Fruit fly (Drosophila melanogaster) whole organism, prepupa: ENCODE measurements around the gene Alp4.

Source experiments
- CG10631 ChIP-seq: fragments of 200-800 bp; sonication (Bioruptor generic); optimal IDR thresholded peaks from 2 replicates; lab custom pipeline; 2016; ENCODE audit warnings: missing biosample characterization, missing genetic modification characterization
- CG10669 ChIP-seq: fragments of 200-800 bp; sonication (Bioruptor generic); optimal IDR thresholded peaks from 3 replicates; lab custom pipeline; 2018; ENCODE audit warnings: missing biosample characterization, mild to moderate bottlenecking, missing genetic modification characterization, moderate library complexity
- CG11294 ChIP-seq: fragments of 200-800 bp; sonication (Bioruptor generic); IDR thresholded peaks from 2 replicates; pipeline ENCODE4 v1.3.6; 2022; ENCODE audit warnings: missing biosample characterization, missing genetic modification characterization
- CG11762 ChIP-seq: fragments of 200-800 bp; sonication (Bioruptor generic); optimal IDR thresholded peaks from 3 replicates; lab custom pipeline; 2016; ENCODE audit warnings: missing biosample characterization, missing genetic modification characterization; ENCODE audit not compliant: insufficient read depth
- CG11902 ChIP-seq: fragments of 200-800 bp; sonication (Bioruptor generic); optimal IDR thresholded peaks from 3 replicates; lab custom pipeline; 2016; ENCODE audit warnings: missing biosample characterization, missing genetic modification characterization
- CG1621 ChIP-seq: fragments of 200-800 bp; sonication (Bioruptor generic); optimal IDR thresholded peaks from 3 replicates; lab custom pipeline; 2018; ENCODE audit warnings: missing biosample characterization, mild to moderate bottlenecking, missing genetic modification characterization
- CG16779 ChIP-seq: fragments of 200-800 bp; sonication (Bioruptor generic); optimal IDR thresholded peaks from 3 replicates; lab custom pipeline; 2017; ENCODE audit warnings: missing biosample characterization, mild to moderate bottlenecking, missing genetic modification characterization
- CG3032 ChIP-seq: fragments of 200-800 bp; optimal IDR thresholded peaks from 2 replicates; lab custom pipeline; 2019; ENCODE audit warnings: missing biosample characterization, mild to moderate bottlenecking, missing genetic modification characterization, moderate library complexity
- CG31627 ChIP-seq: fragments of 200-800 bp; sonication (Bioruptor generic); optimal IDR thresholded peaks from 3 replicates; lab custom pipeline; 2016; ENCODE audit warnings: missing biosample characterization, missing genetic modification characterization
- CG32006 ChIP-seq: fragments of 200-800 bp; sonication (Bioruptor generic); optimal IDR thresholded peaks from 3 replicates; lab custom pipeline; 2017; ENCODE audit warnings: missing biosample characterization, mild to moderate bottlenecking, missing genetic modification characterization
- CG34406 ChIP-seq: fragments of 200-800 bp; sonication (Bioruptor generic); optimal IDR thresholded peaks from 3 replicates; lab custom pipeline; 2016; ENCODE audit warnings: missing biosample characterization, missing genetic modification characterization
- CG4318 ChIP-seq: fragments of 200-800 bp; sonication (Bioruptor generic); optimal IDR thresholded peaks from 3 replicates; lab custom pipeline; 2017; ENCODE audit warnings: missing biosample characterization, mild to moderate bottlenecking, missing genetic modification characterization
- CG6163 ChIP-seq: fragments of 200-800 bp; sonication (Bioruptor generic); IDR thresholded peaks from 3 replicates; pipeline ENCODE4 v1.3.6; 2022; ENCODE audit warnings: missing biosample characterization, missing genetic modification characterization
- CG6792 ChIP-seq: fragments of 200-800 bp; sonication (Bioruptor generic); optimal IDR thresholded peaks from 3 replicates; lab custom pipeline; 2016; ENCODE audit warnings: missing biosample characterization, missing genetic modification characterization
- CG6808 ChIP-seq: fragments of 200-800 bp; sonication (Bioruptor generic); optimal IDR thresholded peaks from 3 replicates; lab custom pipeline; 2017; ENCODE audit warnings: missing biosample characterization, missing genetic modification characterization, mild to moderate bottlenecking, moderate library complexity, missing genetic modification reagents
- CG6854 ChIP-seq: fragments of 200-800 bp; sonication (Bioruptor generic); optimal IDR thresholded peaks from 2 replicates; lab custom pipeline; 2017; ENCODE audit warnings: missing biosample characterization, mild to moderate bottlenecking, missing genetic modification characterization
- CG7368 ChIP-seq: fragments of 200-800 bp; sonication (Bioruptor generic); optimal IDR thresholded peaks from 3 replicates; lab custom pipeline; 2016; ENCODE audit warnings: missing biosample characterization, missing genetic modification characterization
- CG8119 ChIP-seq: fragments of 200-800 bp; sonication (Bioruptor generic); IDR thresholded peaks from 3 replicates; pipeline ENCODE4 v1.3.6; 2022; ENCODE audit warnings: missing biosample characterization, missing genetic modification characterization
- CG8319 ChIP-seq: fragments of 200-800 bp; sonication (Bioruptor generic); optimal IDR thresholded peaks from 3 replicates; lab custom pipeline; 2016; ENCODE audit warnings: missing biosample characterization, missing genetic modification characterization
- CG8632 ChIP-seq: fragments of 200-800 bp; sonication (Bioruptor generic); optimal IDR thresholded peaks from 3 replicates; lab custom pipeline; 2016; ENCODE audit warnings: missing biosample characterization, missing genetic modification characterization
- CG9139 ChIP-seq: fragments of 200-800 bp; sonication (Bioruptor generic); optimal IDR thresholded peaks from 3 replicates; lab custom pipeline; 2017; ENCODE audit warnings: missing biosample characterization, mild to moderate bottlenecking, missing genetic modification characterization
- Eip75B ChIP-seq: fragments of 200-800 bp; sonication (Bioruptor generic); optimal IDR thresholded peaks from 3 replicates; lab custom pipeline; 2016; ENCODE audit warnings: missing biosample characterization, missing genetic modification characterization
- Eip78C ChIP-seq: fragments of 200-800 bp; sonication (Bioruptor generic); peaks from one replicate; lab custom pipeline; 2016; ENCODE audit warnings: missing biosample characterization, missing genetic modification characterization
- Eip93F ChIP-seq: fragments of 200-800 bp; sonication (Bioruptor generic); optimal IDR thresholded peaks from 2 replicates; lab custom pipeline; 2016; ENCODE audit warnings: missing biosample characterization, mild to moderate bottlenecking, missing genetic modification characterization
- Ets96B ChIP-seq: fragments of 200-800 bp; optimal IDR thresholded peaks from 2 replicates; lab custom pipeline; 2019; ENCODE audit warnings: missing biosample characterization, mild to moderate bottlenecking, missing genetic modification characterization, moderate library complexity
- Gug ChIP-seq: fragments of 200-800 bp; sonication (Bioruptor generic); IDR thresholded peaks from 2 replicates; pipeline ENCODE4 v1.3.6; 2022; ENCODE audit warnings: missing biosample characterization, missing genetic modification characterization
- Hr39 ChIP-seq: fragments of 200-800 bp; sonication (Bioruptor generic); optimal IDR thresholded peaks from 2 replicates; lab custom pipeline; 2016; ENCODE audit warnings: missing biosample characterization, missing genetic modification characterization
- Lpt ChIP-seq: fragments of 200-800 bp; sonication (Bioruptor generic); optimal IDR thresholded peaks from 3 replicates; lab custom pipeline; 2016; ENCODE audit warnings: missing biosample characterization, missing genetic modification characterization
- Met ChIP-seq: fragments of 200-800 bp; sonication (Bioruptor generic); optimal IDR thresholded peaks from 3 replicates; lab custom pipeline; 2016; ENCODE audit warnings: missing biosample characterization, missing genetic modification characterization
- OdsH ChIP-seq: fragments of 200-800 bp; sonication (Bioruptor generic); optimal IDR thresholded peaks from 3 replicates; lab custom pipeline; 2016; ENCODE audit warnings: missing biosample characterization, missing genetic modification characterization
- Sox102F ChIP-seq: fragments of 200-800 bp; sonication (Bioruptor generic); optimal IDR thresholded peaks from 2 replicates; lab custom pipeline; 2016; ENCODE audit warnings: missing biosample characterization, mild to moderate bottlenecking, missing genetic modification characterization
- Sox14 ChIP-seq: fragments of 200-800 bp; sonication (Bioruptor generic); optimal IDR thresholded peaks from 3 replicates; lab custom pipeline; 2016; ENCODE audit warnings: missing biosample characterization, missing genetic modification characterization
- achi ChIP-seq: fragments of 200-800 bp; sonication (Bioruptor generic); optimal IDR thresholded peaks from 3 replicates; lab custom pipeline; 2016; ENCODE audit warnings: missing biosample characterization, missing genetic modification characterization
- cyc ChIP-seq: fragments of 200-800 bp; sonication (Bioruptor generic); optimal IDR thresholded peaks from 3 replicates; lab custom pipeline; 2016; ENCODE audit warnings: missing biosample characterization, missing genetic modification characterization
- dsx ChIP-seq: fragments of 200-800 bp; optimal IDR thresholded peaks from 3 replicates; lab custom pipeline; 2019; ENCODE audit warnings: missing biosample characterization, mild to moderate bottlenecking, missing genetic modification characterization, moderate library complexity; ENCODE audit not compliant: poor library complexity, severe bottlenecking
- esn ChIP-seq: fragments of 200-800 bp; sonication (Bioruptor generic); optimal IDR thresholded peaks from 2 replicates; lab custom pipeline; 2016; ENCODE audit warnings: missing biosample characterization, mild to moderate bottlenecking, missing genetic modification characterization, moderate library complexity
- fd59A ChIP-seq: fragments of 200-800 bp; sonication (Bioruptor generic); optimal IDR thresholded peaks from 2 replicates; lab custom pipeline; 2017; ENCODE audit warnings: missing biosample characterization, mild to moderate bottlenecking, missing genetic modification characterization, missing genetic modification reagents
- fkh ChIP-seq: fragments of 200-800 bp; sonication (Bioruptor generic); optimal IDR thresholded peaks from 3 replicates; lab custom pipeline; 2017; ENCODE audit warnings: missing biosample characterization, mild to moderate bottlenecking, missing genetic modification characterization, moderate library complexity
- lz ChIP-seq: fragments of 200-800 bp; sonication (Bioruptor generic); optimal IDR thresholded peaks from 3 replicates; lab custom pipeline; 2016; ENCODE audit warnings: missing biosample characterization, missing genetic modification characterization
- net ChIP-seq: fragments of 200-800 bp; sonication (Bioruptor generic); optimal IDR thresholded peaks from 3 replicates; lab custom pipeline; 2016; ENCODE audit warnings: missing biosample characterization, missing genetic modification characterization
- pdm3 ChIP-seq: fragments of 200-800 bp; sonication (Bioruptor generic); optimal IDR thresholded peaks from 3 replicates; lab custom pipeline; 2016; ENCODE audit warnings: missing biosample characterization, missing genetic modification characterization
- salr ChIP-seq, 2 experiments: fragments of 200-800 bp; sonication (Bioruptor generic); optimal IDR thresholded peaks; 3 replicates each; lab custom pipeline; 2016 to 2018; ENCODE audit warnings: missing biosample characterization in 2 of 2, missing genetic modification characterization in 2 of 2, mild to moderate bottlenecking in 1 of 2
- spab ChIP-seq: fragments of 200-800 bp; sonication (Bioruptor generic); optimal IDR thresholded peaks from 2 replicates; lab custom pipeline; 2017; ENCODE audit warnings: missing biosample characterization, mild to moderate bottlenecking, missing genetic modification characterization, missing genetic modification reagents
- svp ChIP-seq: fragments of 200-800 bp; sonication (Bioruptor generic); peaks from one replicate; lab custom pipeline; 2016; ENCODE audit warnings: missing biosample characterization, missing genetic modification characterization
- topi ChIP-seq: fragments of 200-800 bp; sonication (Bioruptor generic); optimal IDR thresholded peaks from 3 replicates; lab custom pipeline; 2016; ENCODE audit warnings: missing biosample characterization, missing genetic modification characterization
- vri ChIP-seq: fragments of 200-800 bp; sonication (Bioruptor generic); optimal IDR thresholded peaks from 3 replicates; lab custom pipeline; 2016; ENCODE audit warnings: missing biosample characterization, mild to moderate bottlenecking, missing genetic modification characterization

The Alp4 gene

DNA sequence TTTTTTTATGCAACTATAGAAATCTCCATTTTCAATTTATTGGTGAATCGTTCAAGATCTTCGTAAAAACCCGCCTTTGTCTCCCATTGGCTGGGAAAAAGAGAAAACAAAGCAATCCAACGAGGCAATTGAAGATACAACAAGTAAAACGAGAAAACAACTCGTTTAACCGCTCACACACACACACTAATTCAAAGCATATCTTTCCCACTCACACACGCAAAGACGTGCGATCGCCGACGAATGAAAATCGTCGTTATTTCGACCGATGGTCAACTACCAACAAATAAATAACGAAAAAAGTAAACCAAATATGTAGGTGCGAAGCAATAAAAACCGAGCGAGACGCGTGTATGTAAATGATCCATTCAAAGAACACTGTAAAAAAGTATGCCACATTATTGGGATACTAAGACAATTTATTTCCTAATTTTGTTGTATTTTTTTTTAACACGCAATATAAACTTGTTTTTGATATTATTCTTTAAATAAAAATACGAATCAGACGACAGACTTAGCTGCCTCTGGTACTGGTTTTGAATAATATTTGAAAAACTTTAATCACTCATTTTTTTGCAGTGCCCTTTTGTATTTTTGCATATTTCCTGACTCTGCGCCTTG, 13.7 kb downstream of the Alp4 start (continued):
- TF ChIP-seq CG7368 (GFP tag; lab: Kevin White, UChicago) (peak; percentile 71), CG6792 (peak; percentile 19), CG11902 (GFP tag; lab: Kevin White, UChicago) (no peak), CG10669 (GFP tag; lab: Kevin White, UChicago) (peak; percentile 77), CG8319 (GFP tag; lab: Kevin White, UChicago) (peak; percentile 34), CG1621 (tag; lab: Kevin White, UChicago) (peak; percentile 81), pdm3 (GFP tag; lab: Kevin White, UChicago) (peak; percentile 47), CG9139 (peak; percentile 83), lz (GFP tag; lab: Kevin White, UChicago) (peak; percentile 56), OdsH (GFP tag; lab: Kevin White, UChicago) (peak; percentile 30), CG6808 (GFP tag; lab: Kevin White, UChicago) (peak; percentile 83), CG32006 (GFP tag; lab: Kevin White, UChicago) (peak; percentile 29), vri (GFP tag; lab: Kevin White, UChicago) (peak; percentile 64), CG8632 (GFP tag; lab: Kevin White, UChicago) (peak; percentile 68), Lpt (GFP tag; lab: Kevin White, UChicago) (peak; percentile 60), achi (GFP tag; lab: Kevin White, UChicago) (peak; percentile 49), CG34406 (GFP tag; lab: Kevin White, UChicago) (peak; percentile 66)
- TF ChIP-seq, all 60 proteins: peak for 53

DNA sequence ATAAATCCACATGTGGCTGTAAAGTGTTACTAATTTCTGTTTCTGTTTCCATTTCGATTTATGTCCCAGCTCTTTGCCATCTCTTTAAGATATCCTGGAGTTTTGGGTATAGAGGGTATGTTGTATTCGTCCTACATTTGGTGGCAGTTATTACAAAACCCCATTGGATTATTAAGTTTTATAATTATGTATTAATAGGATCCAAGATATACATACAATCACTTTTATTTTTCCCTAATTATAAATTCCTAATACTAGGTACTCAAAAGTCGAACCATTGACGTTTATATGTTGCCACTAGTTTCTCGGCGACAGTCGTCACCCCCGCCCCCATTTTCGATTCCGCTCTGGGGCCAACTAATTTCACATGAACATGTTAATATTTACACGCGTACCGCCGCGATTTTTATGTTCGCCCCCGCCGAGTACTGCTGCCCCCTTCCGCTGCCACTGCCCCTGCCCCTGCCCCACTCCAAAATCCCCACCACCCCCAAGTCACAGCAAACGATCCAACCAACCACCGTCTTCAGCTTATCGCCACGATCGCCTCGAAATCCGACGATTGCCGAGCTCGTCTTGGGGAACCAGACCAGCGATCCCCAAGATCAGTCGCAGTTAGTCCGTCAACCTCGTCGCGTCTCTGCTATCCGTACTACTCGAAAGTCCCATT, 16.1 kb downstream of the Alp4 start, which contains the start of gene Sox100B:
Gene Sox100B, plus strand, starts transcription at position 601 of the 670 bp plus-strand sequence.
- TF ChIP-seq OdsH (GFP tag; lab: Kevin White, UChicago), result no peak
- TF ChIP-seq Lpt (GFP tag; lab: Kevin White, UChicago), result no peak
- no peak for TF ChIP-seq CG6854 (GFP tag; lab: Kevin White, UChicago)
- TF ChIP-seq dsx, result no peak
- no peak for TF ChIP-seq topi (GFP tag; lab: Kevin White, UChicago)
- TF ChIP-seq CG11294 (GFP tag; lab: Robert Waterston, UW), result no peak
- TF ChIP-seq CG16779 (tag; lab: Kevin White, UChicago), result no peak
- TF ChIP-seq CG3032, result peak; percentile 23
- TF ChIP-seq CG8119 (GFP tag; lab: Robert Waterston, UW), result no peak
- no peak for TF ChIP-seq salr (GFP tag; optimal IDR thresholded peaks at IDR 0.05; lab: Kevin White, UChicago)
- TF ChIP-seq fkh (GFP tag; lab: Kevin White, UChicago), result peak; percentile 67
- TF ChIP-seq CG32006 (GFP tag; lab: Kevin White, UChicago), result no peak
- TF ChIP-seq net, result no peak
- peak; percentile 60 for TF ChIP-seq svp (GFP tag; lab: Kevin White, UChicago)
- TF ChIP-seq CG1621 (tag; lab: Kevin White, UChicago), result no peak
- no peak for TF ChIP-seq Eip75B
- no peak for TF ChIP-seq Hr39
- no peak for TF ChIP-seq Gug (GFP tag; lab: Robert Waterston, UW)
- TF ChIP-seq CG6808 (GFP tag; lab: Kevin White, UChicago), result no peak
- TF ChIP-seq CG31627 (GFP tag; lab: Kevin White, UChicago), result no peak
- no peak for TF ChIP-seq CG8319 (GFP tag; lab: Kevin White, UChicago)
- TF ChIP-seq Sox14 (GFP tag; lab: Kevin White, UChicago), result no peak
- TF ChIP-seq cyc, result no peak
- no peak for TF ChIP-seq Eip93F (GFP tag; lab: Kevin White, UChicago)
- TF ChIP-seq CG6792, result no peak
- no peak for TF ChIP-seq esn (GFP tag; lab: Kevin White, UChicago)
- no peak for TF ChIP-seq CG11902 (GFP tag; lab: Kevin White, UChicago)
- TF ChIP-seq CG6163 (GFP tag; lab: Robert Waterston, UW), result 0 out of 3 replicates have a peak, but pooled peaks have one; percentile 23
- no peak for TF ChIP-seq vri (GFP tag; lab: Kevin White, UChicago)
- TF ChIP-seq CG4318 (GFP tag; lab: Kevin White, UChicago), result no peak
- TF ChIP-seq fd59A (GFP tag; lab: Kevin White, UChicago), result no peak
- no peak for TF ChIP-seq Sox102F (GFP tag; lab: Kevin White, UChicago)
- TF ChIP-seq CG10631, result no peak
- no peak for TF ChIP-seq lz (GFP tag; lab: Kevin White, UChicago)
- no peak for TF ChIP-seq CG10669 (GFP tag; lab: Kevin White, UChicago)
- TF ChIP-seq Met (GFP tag; lab: Kevin White, UChicago), result no peak
- peak; percentile 18 for TF ChIP-seq Ets96B (tag; lab: Kevin White, UChicago)
- TF ChIP-seq spab (GFP tag; lab: Kevin White, UChicago), result no peak
- TF ChIP-seq pdm3 (GFP tag; lab: Kevin White, UChicago), result no peak
- TF ChIP-seq CG11762 (GFP tag; lab: Kevin White, UChicago), result no peak
- TF ChIP-seq Eip78C (GFP tag; lab: Kevin White, UChicago), result peak; percentile 57
- TF ChIP-seq, all 60 proteins: peak for 6
